Worm (Caenorhabditis elegans) whole organism, L4/young adult: ENCODE measurements around the gene Y46G5A.38.

Experiments
- dao-5 ChIP-seq: sonication (generic microtip); optimal IDR thresholded peaks from 2 replicates; lab custom pipeline; 2016; ENCODE audit warnings: missing genotype, missing genetic modification characterization, moderate library complexity, missing compliant biosample characterization
- him-1 ChIP-seq: sonication (generic microtip); optimal IDR thresholded peaks from 2 replicates; lab custom pipeline; 2016; ENCODE audit warnings: missing genotype, missing genetic modification reagents, missing genetic modification characterization, missing compliant biosample characterization

DNA sequence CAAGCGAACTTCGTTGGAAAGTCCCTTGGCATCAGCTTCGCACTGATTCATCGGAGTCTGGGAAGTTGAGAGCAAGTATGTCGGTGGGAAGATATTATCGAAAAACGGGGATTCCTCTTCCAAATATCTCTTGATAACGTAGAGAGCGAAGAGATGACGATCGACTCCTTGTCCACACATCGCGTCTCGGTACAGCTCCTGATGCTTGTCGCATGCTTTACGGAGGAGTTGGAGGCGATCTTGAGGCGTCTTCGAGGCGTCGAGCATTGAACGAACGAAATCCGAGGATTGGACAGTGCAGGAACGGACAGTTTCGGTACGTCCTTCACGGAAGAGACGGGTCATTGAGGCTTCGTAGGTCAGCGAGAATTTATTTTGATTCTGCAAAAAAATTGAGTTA is 37.4 kb upstream of the Y46G5A.38 start:
- TF ChIP-seq him-1 (tag; lab: Kevin White, UChicago): no peak
- no peak for TF ChIP-seq dao-5 (tag; lab: Kevin White, UChicago)
